Worm (Caenorhabditis elegans) whole organism, late embryonic: ENCODE data around the gene atgp-2.
"Not testable (repeated sequence)": the region's sequence is repeated elsewhere in the genome, so short reads cannot be mapped to it uniquely, and the experiment has no call there.

Experiments used
- ama-1 ChIP-seq: fragments of 150-350 bp; optimal IDR thresholded peaks from 2 replicates; lab custom pipeline; 2014
- ceh-14 ChIP-seq: sonication (generic microtip); optimal IDR thresholded peaks from 2 replicates; lab custom pipeline; 2016; ENCODE audit warnings: missing genotype, missing genetic modification characterization, missing compliant biosample characterization
- ceh-18 ChIP-seq: sonication (generic microtip); optimal IDR thresholded peaks from 2 replicates; lab custom pipeline; 2016; ENCODE audit warnings: missing genetic modification characterization, missing compliant biosample characterization
- dmd-4 ChIP-seq: sonication (generic microtip); optimal IDR thresholded peaks from 2 replicates; lab custom pipeline; 2016; ENCODE audit warnings: borderline replicate concordance, missing genetic modification characterization, missing compliant biosample characterization
- hlh-30 ChIP-seq: sonication (generic microtip); optimal IDR thresholded peaks from 2 replicates; lab custom pipeline; 2017; ENCODE audit warnings: antibody characterized with exemption, missing genetic modification characterization, missing compliant biosample characterization; ENCODE audit not compliant: insufficient read depth
- mec-3 ChIP-seq: sonication (generic microtip); optimal IDR thresholded peaks from 2 replicates; lab custom pipeline; 2016; ENCODE audit warnings: borderline replicate concordance, missing genetic modification characterization, missing compliant biosample characterization
- pha-4 ChIP-seq: fragments of 150-350 bp; optimal IDR thresholded peaks from 2 replicates; lab custom pipeline; 2018; ENCODE audit warnings: missing biosample characterization, missing genetic modification reagents, missing genetic modification characterization
- ref-2 ChIP-seq: sonication (generic microtip); optimal IDR thresholded peaks from 2 replicates; lab custom pipeline; 2016; ENCODE audit warnings: missing genetic modification characterization, missing compliant biosample characterization
- sdc-2 ChIP-seq: sonication (generic microtip); optimal IDR thresholded peaks from 2 replicates; lab custom pipeline; 2016; ENCODE audit warnings: missing genotype, missing genetic modification characterization, missing compliant biosample characterization
- tbx-2 ChIP-seq: sonication (generic microtip); optimal IDR thresholded peaks from 2 replicates; lab custom pipeline; 2016; ENCODE audit warnings: missing genetic modification characterization, missing compliant biosample characterization

DNA sequence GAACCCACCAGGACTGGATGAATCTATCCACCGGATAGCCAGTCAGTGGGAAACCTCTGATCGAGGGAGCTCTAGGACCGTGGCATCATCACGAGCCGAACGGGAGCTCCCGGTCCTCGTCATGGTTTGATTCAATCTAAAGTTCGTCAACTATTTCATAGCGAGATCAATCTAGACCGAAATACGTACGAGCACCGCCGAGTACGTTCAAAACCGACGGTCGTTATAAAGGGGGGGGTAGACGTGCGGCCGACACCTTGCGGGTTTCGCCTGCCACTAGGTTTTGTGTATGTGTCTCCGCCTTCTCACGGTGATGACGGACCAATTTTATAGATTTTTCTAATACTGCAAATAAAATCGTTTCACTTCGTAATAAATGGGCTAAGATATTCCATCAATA is 8.0 kb downstream of the atgp-2 start:
- not testable (repeated sequence) for TF ChIP-seq tbx-2; ceh-18; dmd-4 (tag; lab: Kevin White, UChicago); ama-1 (lab: Kevin White, UChicago); mec-3 (tag; lab: Kevin White, UChicago); pha-4 (tag; lab: Kevin White, UChicago); ref-2 (tag; lab: Kevin White, UChicago); sdc-2 (tag; lab: Kevin White, UChicago); hlh-30 (tag; lab: Kevin White, UChicago); ceh-14 (tag; lab: Kevin White, UChicago)
